Fruit fly (Drosophila melanogaster): Measurements from ENCODE around the gene CG13705.

DNA sequence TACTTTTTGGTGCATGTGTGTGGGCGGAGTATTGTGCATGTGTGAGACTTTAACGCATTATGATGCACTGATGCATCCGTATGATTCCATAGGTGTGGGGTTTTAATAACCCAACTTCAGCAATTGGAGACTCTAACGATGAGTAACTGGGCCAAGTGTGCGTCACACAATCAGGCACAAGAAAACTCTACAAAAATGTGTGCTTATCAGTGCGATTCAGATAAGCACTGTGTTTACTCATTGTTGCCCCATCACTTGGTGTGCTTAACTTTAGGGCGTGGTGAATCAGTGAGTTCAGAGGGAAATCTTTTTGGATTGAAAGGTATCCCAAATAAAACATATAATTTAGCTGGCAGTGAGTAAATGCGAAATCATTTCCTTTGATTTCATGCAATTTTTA lies 2.5 kb downstream of the CG13705 start:
- TF ChIP-seq CG12768 (GFP tag; optimal IDR thresholded peaks at IDR 0.05): no peak
- no peak for TF ChIP-seq CG7045 (GFP tag; optimal IDR thresholded peaks at IDR 0.05)
- no peak for TF ChIP-seq CG33017 (tag; optimal IDR thresholded peaks at IDR 0.05)
- TF ChIP-seq cic (GFP tag; optimal IDR thresholded peaks at IDR 0.05): no peak
- peak; percentile 48 for TF ChIP-seq kay (GFP tag; ENCODE audit: borderline replicate concordance)
- no peak for TF ChIP-seq tj (GFP tag; optimal IDR thresholded peaks at IDR 0.05)
- TF ChIP-seq pad (GFP tag; optimal IDR thresholded peaks at IDR 0.05): no peak
- no peak for TF ChIP-seq CG1620 (GFP tag; optimal IDR thresholded peaks at IDR 0.05)
- no peak for TF ChIP-seq ovo (GFP tag; optimal IDR thresholded peaks at IDR 0.05)
- TF ChIP-seq Crg-1 (GFP tag; optimal IDR thresholded peaks at IDR 0.05): no peak
- TF ChIP-seq toe (GFP tag; optimal IDR thresholded peaks at IDR 0.05): no peak
- TF ChIP-seq CG7101 (tag; optimal IDR thresholded peaks at IDR 0.05): no peak
